Fruit fly (Drosophila melanogaster): Measurements from ENCODE around the gene Gr10b.

Gr10b gene

dm6 chrX:11384023-11384444, 29.0 kb downstream of the Gr10b start (continued):
- no peak for TF ChIP-seq salm (tag; optimal IDR thresholded peaks at IDR 0.05)
- TF ChIP-seq lmd (GFP tag; IDR thresholded peaks at IDR 0.05), result peak; percentile 80
- peak; percentile 43; the same call in 1 of the 2 replicates for TF ChIP-seq ro (GFP tag; IDR thresholded peaks at IDR 0.05)
- TF ChIP-seq Sox102F (GFP tag; optimal IDR thresholded peaks at IDR 0.05), result peak; percentile 60
- TF ChIP-seq CG17568 (GFP tag; optimal IDR thresholded peaks at IDR 0.05), result peak; percentile 44
- TF ChIP-seq cg (GFP tag; optimal IDR thresholded peaks at IDR 0.05), result no peak
- peak; percentile 21 for TF ChIP-seq odd (GFP tag; optimal IDR thresholded peaks at IDR 0.05)
- no peak for TF ChIP-seq zen2 (GFP tag; IDR thresholded peaks at IDR 0.05; ENCODE audit: partially characterized antibody)
- peak; percentile 82 for TF ChIP-seq Ada2b (GFP tag; IDR thresholded peaks at IDR 0.05)
- TF ChIP-seq tio (GFP tag; optimal IDR thresholded peaks at IDR 0.05), result peak; percentile 42
- no peak for TF ChIP-seq CG15696 (tag; optimal IDR thresholded peaks at IDR 0.05)
- TF ChIP-seq CG3838 (GFP tag; optimal IDR thresholded peaks at IDR 0.05), result no peak
- peak in 1 of 2 experiments; percentile 66 for TF ChIP-seq tll (GFP tag; optimal IDR thresholded peaks at IDR 0.05)
- TF ChIP-seq Myb (GFP tag; optimal IDR thresholded peaks at IDR 0.05), result peak; percentile 36
- peak; percentile 57; the same call in 1 of the 3 replicates for TF ChIP-seq H15 (GFP tag; IDR thresholded peaks at IDR 0.05)
- no peak for TF ChIP-seq bbx (GFP tag; IDR thresholded peaks at IDR 0.05; ENCODE audit: partially characterized antibody)
- peak; percentile 67 for TF ChIP-seq cwo (GFP tag; optimal IDR thresholded peaks at IDR 0.05)
- no peak for TF ChIP-seq Atf3 (GFP tag; optimal IDR thresholded peaks at IDR 0.05)
- TF ChIP-seq CG8359 (GFP tag; optimal IDR thresholded peaks at IDR 0.05; ENCODE audit: borderline replicate concordance), result no peak
- TF ChIP-seq fd102C (GFP tag; optimal IDR thresholded peaks at IDR 0.05), result no peak
- peak; percentile 29 for TF ChIP-seq CG1647 (GFP tag; optimal IDR thresholded peaks at IDR 0.05)
- peak; percentile 42 for TF ChIP-seq HmgZ (tag; optimal IDR thresholded peaks at IDR 0.05)
- peak; percentile 30 for TF ChIP-seq CG12219 (GFP tag; optimal IDR thresholded peaks at IDR 0.05)
- TF ChIP-seq CG2202 (tag; optimal IDR thresholded peaks at IDR 0.05), result no peak
- peak; percentile 2 for TF ChIP-seq NK7.1 (GFP tag; optimal IDR thresholded peaks at IDR 0.05)
- no peak for TF ChIP-seq cad (GFP tag; optimal IDR thresholded peaks at IDR 0.05)
- peak; percentile 29 for TF ChIP-seq Blimp-1 (GFP tag; optimal IDR thresholded peaks at IDR 0.05)
- 0 out of 2 replicates have a peak, but pooled peaks have one; percentile 53 for TF ChIP-seq CG16779 (GFP tag; IDR thresholded peaks at IDR 0.05)
- TF ChIP-seq ATbp (GFP tag; optimal IDR thresholded peaks at IDR 0.05), result peak; percentile 53
- TF ChIP-seq ranshi (GFP tag; IDR thresholded peaks at IDR 0.05), result peak; percentile 77
- TF ChIP-seq klu (GFP tag; IDR thresholded peaks at IDR 0.05), result peak; percentile 74
- peak; percentile 59 for TF ChIP-seq bab2 (GFP tag; optimal IDR thresholded peaks at IDR 0.05)
- peak; percentile 90 for TF ChIP-seq CG14014 (GFP tag; IDR thresholded peaks at IDR 0.05)
- TF ChIP-seq ase (GFP tag; IDR thresholded peaks at IDR 0.05), result peak; percentile 56; the same call in 1 of the 3 replicates
- peak; percentile 41 for TF ChIP-seq CG4424 (GFP tag; optimal IDR thresholded peaks at IDR 0.05)
- no peak for TF ChIP-seq CG12769 (tag; optimal IDR thresholded peaks at IDR 0.05)
- TF ChIP-seq CG30403 (GFP tag; optimal IDR thresholded peaks at IDR 0.05), result peak; percentile 63
- peak; percentile 61 for TF ChIP-seq CoRest (tag; optimal IDR thresholded peaks at IDR 0.05)
- TF ChIP-seq CG17359 (tag; optimal IDR thresholded peaks at IDR 0.05), result peak; percentile 69
- peak; percentile 54 for TF ChIP-seq org-1 (GFP tag; optimal IDR thresholded peaks at IDR 0.05)
- peak; percentile 68 for TF ChIP-seq CG15514 (GFP tag; optimal IDR thresholded peaks at IDR 0.05)
- TF ChIP-seq hbn (GFP tag; IDR thresholded peaks at IDR 0.05; ENCODE audit: partially characterized antibody), result no peak
- TF ChIP-seq Optix (GFP tag; IDR thresholded peaks at IDR 0.05), result peak; percentile 57; the same call in 1 of the 3 replicates
- TF ChIP-seq CG1602 (GFP tag; optimal IDR thresholded peaks at IDR 0.05), result peak; percentile 19
- peak; percentile 42 for TF ChIP-seq CG8281 (tag; optimal IDR thresholded peaks at IDR 0.05)
- TF ChIP-seq CG11247 (GFP tag; IDR thresholded peaks at IDR 0.05), result peak; percentile 81
- TF ChIP-seq CG11398 (GFP tag; optimal IDR thresholded peaks at IDR 0.05), result no peak
- peak; percentile 31 for TF ChIP-seq gcm2 (GFP tag; optimal IDR thresholded peaks at IDR 0.05)
- TF ChIP-seq Sry-δ (GFP tag; optimal IDR thresholded peaks at IDR 0.05), result no peak
- peak; percentile 69 for TF ChIP-seq pfk (GFP tag; optimal IDR thresholded peaks at IDR 0.05)
